Worm (Caenorhabditis elegans) whole organism, L1 larva: ENCODE results near the gene F58F9.1.

ENCODE experiments used
- ama-1 ChIP-seq: fragments of 150-350 bp; optimal IDR thresholded peaks from 2 replicates; lab custom pipeline; 2014
- blmp-1 ChIP-seq: fragments of 150-350 bp; optimal IDR thresholded peaks from 2 replicates; lab custom pipeline; 2014; ENCODE audit warnings: missing biosample characterization, missing genetic modification characterization
- ceh-63 ChIP-seq: fragments of 200-800 bp; sonication (Bioruptor generic); optimal IDR thresholded peaks from 2 replicates; lab custom pipeline; 2018; ENCODE audit warnings: mild to moderate bottlenecking, missing genetic modification characterization, missing compliant biosample characterization
- dpl-1 ChIP-seq, 3 experiments: fragments of 150-350 bp in 2 of 3; sonication (generic microtip) in 1 of 3; optimal IDR thresholded peaks; 2 replicates each; lab custom pipeline; 2014 to 2017; ENCODE audit warnings: missing biosample characterization in 3 of 3, missing genetic modification characterization in 3 of 3, missing genetic modification reagents in 3 of 3
- dsc-1 ChIP-seq: sonication (generic microtip); optimal IDR thresholded peaks from 2 replicates; lab custom pipeline; 2016; ENCODE audit warnings: mild to moderate bottlenecking, missing genetic modification characterization, missing compliant biosample characterization
- efl-1 ChIP-seq, 4 experiments: fragments of 150-350 bp; optimal IDR thresholded peaks in 3 of 4; peaks in 1 of 4; 1 replicate in 1 of 4; 2 replicates in 3 of 4; lab custom pipeline; 2014; ENCODE audit warnings: missing biosample characterization in 2 of 4, missing genetic modification characterization in 2 of 4, missing genetic modification reagents in 2 of 4
- elt-2 ChIP-seq: sonication (generic microtip); optimal IDR thresholded peaks from 2 replicates; lab custom pipeline; 2016; ENCODE audit warnings: missing genetic modification characterization, mild to moderate bottlenecking, inconsistent platforms, missing compliant biosample characterization, missing genetic modification reagents
- elt-3 ChIP-seq, 6 experiments: fragments of 150-350 bp in 1 of 6; sonication (generic microtip); optimal IDR thresholded peaks; 2 replicates each; lab custom pipeline; 2017 to 2018; ENCODE audit warnings: missing biosample characterization in 6 of 6, missing genetic modification characterization in 6 of 6, inconsistent platforms in 1 of 6
- ets-5 ChIP-seq: fragments of 200-800 bp; sonication (Bioruptor generic); IDR thresholded peaks from 2 replicates; pipeline ENCODE4 v1.3.6; 2022; ENCODE audit warnings: missing genetic modification characterization, missing compliant biosample characterization
- fkh-10 ChIP-seq: sonication (generic microtip); optimal IDR thresholded peaks from 2 replicates; lab custom pipeline; 2017; ENCODE audit warnings: missing biosample characterization, missing genetic modification reagents, missing genetic modification characterization
- fkh-8 ChIP-seq: sonication (generic microtip); optimal IDR thresholded peaks from 2 replicates; lab custom pipeline; 2016; ENCODE audit warnings: mild to moderate bottlenecking, missing genetic modification characterization, missing compliant biosample characterization
- fos-1 ChIP-seq: fragments of 150-350 bp; optimal IDR thresholded peaks from 2 replicates; lab custom pipeline; 2014; ENCODE audit warnings: missing biosample characterization, missing genetic modification characterization
- grh-1 ChIP-seq: fragments of 200-800 bp; sonication (Bioruptor generic); IDR thresholded peaks from 2 replicates; pipeline ENCODE4 v1.3.6; 2022; ENCODE audit warnings: missing genetic modification reagents, missing genetic modification characterization, missing compliant biosample characterization
- hlh-17 ChIP-seq: fragments of 200-800 bp; sonication (Bioruptor generic); optimal IDR thresholded peaks from 2 replicates; lab custom pipeline; 2018; ENCODE audit warnings: missing genetic modification characterization, mild to moderate bottlenecking, missing compliant biosample characterization, moderate library complexity, borderline replicate concordance
- hlh-4 ChIP-seq: sonication (generic microtip); optimal IDR thresholded peaks from 2 replicates; lab custom pipeline; 2016; ENCODE audit warnings: mild to moderate bottlenecking, missing genetic modification characterization, missing compliant biosample characterization
- hpl-2 ChIP-seq: fragments of 150-350 bp; optimal IDR thresholded peaks from 2 replicates; lab custom pipeline; 2014; ENCODE audit warnings: missing biosample characterization, missing genetic modification reagents, missing genetic modification characterization
- isw-1 ChIP-seq: fragments of 200-800 bp; sonication (Bioruptor generic); IDR thresholded peaks from 2 replicates; pipeline ENCODE4 v1.3.6; 2022; ENCODE audit warnings: missing genetic modification characterization, missing compliant biosample characterization
- jun-1 ChIP-seq: fragments of 150-350 bp; optimal IDR thresholded peaks from 2 replicates; lab custom pipeline; 2014; ENCODE audit warnings: missing biosample characterization, missing genetic modification reagents, missing genetic modification characterization
- lin-39 ChIP-seq: fragments of 150-350 bp; optimal IDR thresholded peaks from 2 replicates; lab custom pipeline; 2014; ENCODE audit warnings: missing biosample characterization, missing genetic modification reagents, missing genetic modification characterization
- lsy-2 ChIP-seq, 2 experiments: fragments of 150-350 bp; optimal IDR thresholded peaks; 2 replicates each; lab custom pipeline; 2014; ENCODE audit warnings: missing biosample characterization in 2 of 2, missing genetic modification characterization in 2 of 2
- mab-9 ChIP-seq: fragments of 200-800 bp; sonication (Bioruptor generic); IDR thresholded peaks from 2 replicates; pipeline ENCODE4 v1.3.6; 2022; ENCODE audit warnings: missing genetic modification reagents, missing genetic modification characterization, missing compliant biosample characterization
- mdl-1 ChIP-seq, 2 experiments: fragments of 150-350 bp; optimal IDR thresholded peaks; 2 replicates each; lab custom pipeline; 2014 to 2017; ENCODE audit warnings: missing biosample characterization in 2 of 2, missing genetic modification characterization in 2 of 2, inconsistent platforms in 1 of 2
- nhr-12 ChIP-seq: sonication (generic microtip); optimal IDR thresholded peaks from 2 replicates; lab custom pipeline; 2017; ENCODE audit warnings: missing biosample characterization, missing genetic modification characterization
- nhr-19 ChIP-seq: fragments of 200-800 bp; sonication (Bioruptor generic); conservative IDR thresholded peaks from 2 replicates; pipeline ENCODE4 v1.3.6; 2022; ENCODE audit warnings: missing genetic modification characterization, missing compliant biosample characterization
- nhr-20 ChIP-seq: sonication (generic microtip); optimal IDR thresholded peaks from 2 replicates; lab custom pipeline; 2016; ENCODE audit warnings: mild to moderate bottlenecking, missing genetic modification characterization, missing compliant biosample characterization
- nhr-237 ChIP-seq: fragments of 150-350 bp; optimal IDR thresholded peaks from 2 replicates; lab custom pipeline; 2014; ENCODE audit warnings: missing biosample characterization, missing genetic modification characterization
- nhr-28 ChIP-seq: fragments of 150-350 bp; optimal IDR thresholded peaks from 2 replicates; lab custom pipeline; 2014; ENCODE audit warnings: missing biosample characterization, missing genetic modification characterization
- nhr-71 ChIP-seq: sonication (generic microtip); optimal IDR thresholded peaks from 2 replicates; lab custom pipeline; 2016; ENCODE audit warnings: mild to moderate bottlenecking, missing genetic modification characterization, moderate library complexity, missing compliant biosample characterization
- nhr-85 ChIP-seq: sonication (generic microtip); peaks from one replicate; lab custom pipeline; 2016; ENCODE audit warnings: missing genetic modification characterization, inconsistent platforms, missing compliant biosample characterization
- pag-3 ChIP-seq: sonication (generic microtip); optimal IDR thresholded peaks from 2 replicates; lab custom pipeline; 2017; ENCODE audit warnings: missing genetic modification characterization, mild to moderate bottlenecking, missing compliant biosample characterization, antibody characterized with exemption, borderline replicate concordance; ENCODE audit not compliant: insufficient read depth
- pax-3 ChIP-seq: fragments of 200-800 bp; sonication (Bioruptor generic); optimal IDR thresholded peaks from 2 replicates; lab custom pipeline; 2018; ENCODE audit warnings: mild to moderate bottlenecking, missing genetic modification characterization, moderate library complexity, missing compliant biosample characterization
- rnt-1 ChIP-seq: sonication (generic microtip); optimal IDR thresholded peaks from 2 replicates; lab custom pipeline; 2016; ENCODE audit warnings: mild to moderate bottlenecking, missing genetic modification characterization, moderate library complexity, missing compliant biosample characterization
- snpc-4 ChIP-seq: fragments of 150-350 bp; optimal IDR thresholded peaks from 2 replicates; lab custom pipeline; 2014; ENCODE audit warnings: missing biosample characterization, missing genetic modification characterization
- sptf-1 ChIP-seq: fragments of 150-350 bp; optimal IDR thresholded peaks from 2 replicates; lab custom pipeline; 2014; ENCODE audit warnings: missing biosample characterization, missing genetic modification characterization
- swsn-7 ChIP-seq: sonication (generic microtip); optimal IDR thresholded peaks from 2 replicates; lab custom pipeline; 2016; ENCODE audit warnings: missing genetic modification characterization, missing compliant biosample characterization
- tbx-2 ChIP-seq: sonication (generic microtip); optimal IDR thresholded peaks from 2 replicates; lab custom pipeline; 2016; ENCODE audit warnings: missing genetic modification characterization, missing compliant biosample characterization
- tlp-1 ChIP-seq: fragments of 150-350 bp; optimal IDR thresholded peaks from 2 replicates; lab custom pipeline; 2014; ENCODE audit warnings: missing biosample characterization, missing genetic modification characterization
- unc-30 ChIP-seq: sonication (generic microtip); optimal IDR thresholded peaks from 2 replicates; lab custom pipeline; 2017; ENCODE audit warnings: missing biosample characterization, missing genetic modification characterization
- unc-98 ChIP-seq: fragments of 200-800 bp; sonication (Bioruptor generic); IDR thresholded peaks from 2 replicates; pipeline ENCODE4 v1.3.6; 2022; ENCODE audit warnings: missing genetic modification characterization, missing compliant biosample characterization
- zip-4 ChIP-seq: fragments of 200-800 bp; sonication (Bioruptor generic); optimal IDR thresholded peaks from 2 replicates; lab custom pipeline; 2018; ENCODE audit warnings: mild to moderate bottlenecking, missing genetic modification characterization, moderate library complexity, missing compliant biosample characterization
- ztf-11 ChIP-seq, 2 experiments: sonication (generic microtip); optimal IDR thresholded peaks; 2 replicates each; lab custom pipeline; 2016 to 2017; ENCODE audit warnings: missing genetic modification characterization in 2 of 2, missing biosample characterization in 1 of 2, missing compliant biosample characterization in 1 of 2
- ztf-4 ChIP-seq: fragments of 150-350 bp; optimal IDR thresholded peaks from 2 replicates; lab custom pipeline; 2014; ENCODE audit warnings: missing biosample characterization, missing genetic modification characterization

F58F9.1 gene

DNA sequence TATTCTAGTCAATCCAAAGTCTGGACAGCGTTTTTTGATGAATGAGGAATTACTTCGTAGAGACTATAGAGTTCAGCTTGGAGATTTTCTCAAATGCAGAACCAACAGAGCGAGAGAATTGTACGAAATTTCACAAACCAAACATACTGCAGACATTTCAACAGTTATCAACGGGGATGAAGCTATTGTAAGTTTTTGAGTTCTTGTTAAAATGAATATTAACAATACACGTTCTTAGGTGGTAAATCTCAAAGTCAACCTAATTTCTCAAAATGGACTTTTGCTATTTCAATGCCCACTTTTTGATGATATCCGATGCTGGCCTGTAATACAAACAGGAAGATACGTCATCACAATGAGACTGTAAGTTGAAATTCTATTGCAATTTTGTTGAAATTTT lies 32.1 kb upstream of the F58F9.1 start:
- TF ChIP-seq blmp-1 (tag; lab: Kevin White, UChicago) (no peak), mdl-1 (tag; optimal IDR thresholded peaks at IDR 0.05; lab: Kevin White, UChicago) (no peak), tbx-2 (no peak), nhr-20 (tag; lab: Kevin White, UChicago) (no peak), sptf-1 (tag; lab: Kevin White, UChicago) (no peak), hlh-17 (no peak), pag-3 (tag; lab: Kevin White, UChicago) (no peak), nhr-237 (tag; lab: Kevin White, UChicago) (no peak), dpl-1 (GFP tag; optimal IDR thresholded peaks at IDR 0.05; lab: Kevin White, UChicago) (no peak), hlh-4 (tag; lab: Kevin White, UChicago) (no peak), swsn-7 (tag; lab: Kevin White, UChicago) (no peak), grh-1 (GFP tag; lab: Robert Waterston, UW) (no peak), lin-39 (no peak), jun-1 (tag; lab: Kevin White, UChicago) (no peak), ceh-63 (GFP tag; lab: Kevin White, UChicago) (no peak), tlp-1 (tag; lab: Kevin White, UChicago) (no peak)
- TF ChIP-seq, all 84 proteins: peak for 0

DNA sequence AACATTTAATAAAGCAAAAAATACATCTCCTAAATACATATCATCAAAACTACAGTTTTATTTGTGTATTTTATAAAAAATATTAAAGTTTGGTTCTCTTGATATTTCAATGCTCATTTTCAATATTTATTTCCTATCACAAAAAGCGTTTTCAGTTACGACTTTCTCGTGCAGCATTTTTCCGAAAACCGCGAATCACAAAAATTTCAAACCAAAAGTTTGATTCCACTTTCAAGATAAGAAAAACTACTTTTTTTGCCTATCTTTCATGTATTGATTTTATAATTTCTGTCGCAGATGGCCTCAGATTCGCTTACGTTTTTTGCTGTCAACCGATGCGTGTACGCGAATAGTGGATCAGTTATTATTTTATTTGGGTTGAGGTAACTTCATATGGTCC lies 30.2 kb upstream of the F58F9.1 start, which contains the start of gene C49A9.4:
C49A9.4 (plus strand) TSS at position 265 of the 400 bp plus-strand sequence.
- TF ChIP-seq isw-1 (GFP tag; lab: Robert Waterston, UW), result no peak
- peak; percentile 27 for TF ChIP-seq elt-2 (tag; lab: Kevin White, UChicago)
- TF ChIP-seq hpl-2, result peak; percentile 35
- no peak for TF ChIP-seq efl-1 (optimal IDR thresholded peaks at IDR 0.05; lab: Kevin White, UChicago)
- TF ChIP-seq efl-1 (GFP tag; optimal IDR thresholded peaks at IDR 0.05 in 1 of 2; lab: Kevin White, UChicago), result peak in 1 of 2 experiments; percentile 42

- TF ChIP-seq fos-1, result no peak
- TF ChIP-seq efl-1 (optimal IDR thresholded peaks at IDR 0.05; lab: Kevin White, UChicago), result no peak
- TF ChIP-seq efl-1 (GFP tag; optimal IDR thresholded peaks at IDR 0.05 in 1 of 2; lab: Kevin White, UChicago), result peak in 1 of 2 experiments; percentile 2
- peak; percentile 51 for TF ChIP-seq elt-2 (tag; lab: Kevin White, UChicago)
These were observed 27.8 kb upstream of the F58F9.1 start, which contains the start of gene C49A9.3 for ce11 chrIV:6221878-6222277. Gene C49A9.3 (plus strand): TSS chrIV:6222089.

DNA sequence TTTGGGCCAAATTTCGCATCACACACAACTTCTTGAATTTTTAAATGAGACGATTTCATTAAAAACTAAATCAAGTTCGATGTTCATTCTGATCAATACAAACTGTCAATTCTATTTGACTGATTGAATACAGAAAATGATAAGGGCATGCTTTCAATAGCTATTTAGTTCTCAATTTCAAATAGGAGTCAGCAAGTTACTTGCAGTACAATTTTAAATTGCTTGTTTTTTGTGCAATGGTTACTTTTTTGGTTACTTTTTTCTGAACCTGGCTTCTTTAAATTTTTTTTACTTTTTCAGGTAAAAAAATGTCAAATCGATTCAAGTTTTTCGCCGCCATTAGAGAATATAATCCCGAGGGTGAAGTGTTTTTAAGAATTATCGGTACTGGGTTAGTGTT lies 24.5 kb upstream of the F58F9.1 start, which contains the start of gene C49A9.2:
C49A9.2 (plus strand) TSS at position 301 of the 400 bp plus-strand sequence.
- TF ChIP-seq ets-5 (GFP tag; lab: Robert Waterston, UW) (no peak), nhr-12 (no peak), ama-1 (lab: Kevin White, UChicago) (no peak), dpl-1 (GFP tag; optimal IDR thresholded peaks at IDR 0.05; lab: Kevin White, UChicago) (no peak), swsn-7 (tag; lab: Kevin White, UChicago) (no peak), rnt-1 (tag; lab: Kevin White, UChicago) (no peak), nhr-19 (GFP tag; lab: Robert Waterston, UW) (no peak), blmp-1 (tag; lab: Kevin White, UChicago) (no peak), nhr-85 (no peak)

DNA sequence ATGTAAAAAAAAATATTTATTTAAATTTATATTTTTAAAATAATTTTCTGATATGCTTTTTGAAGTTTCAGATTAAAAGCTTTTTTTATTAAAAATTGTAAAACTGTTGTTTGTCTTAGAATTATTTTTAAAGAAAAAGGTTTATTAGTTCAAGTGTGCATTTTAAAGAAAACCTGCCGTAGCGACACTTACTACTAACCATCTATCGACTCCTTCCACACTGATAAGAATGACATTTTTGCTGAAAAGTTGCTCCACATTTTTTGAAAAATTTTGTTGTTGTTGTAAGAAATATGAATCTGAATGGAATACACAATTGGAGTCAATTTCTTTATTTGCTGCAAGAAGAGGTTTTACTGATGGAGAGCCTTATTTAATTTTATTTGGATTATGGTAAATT lies 21.7 kb upstream of the F58F9.1 start, which contains the start of gene C49A9.1:
C49A9.1 (plus strand) TSS at position 217 of the 400 bp plus-strand sequence.
- TF ChIP-seq unc-98 (no peak), jun-1 (tag; lab: Kevin White, UChicago) (no peak), lsy-2 (tag; optimal IDR thresholded peaks at IDR 0.05; lab: Kevin White, UChicago) (no peak), zip-4 (no peak), dsc-1 (no peak), snpc-4 (tag; lab: Kevin White, UChicago) (no peak), fkh-8 (tag; lab: Kevin White, UChicago) (no peak), nhr-28 (tag; lab: Kevin White, UChicago) (no peak), fkh-10 (GFP tag; lab: Kevin White, UChicago) (no peak), elt-3 (tag; optimal IDR thresholded peaks at IDR 0.05; lab: Kevin White, UChicago) (no peak), ceh-63 (GFP tag; lab: Kevin White, UChicago) (no peak), ztf-4 (tag; lab: Kevin White, UChicago) (no peak), mab-9 (GFP tag; lab: Robert Waterston, UW) (no peak), unc-30 (tag; lab: Kevin White, UChicago) (no peak), ztf-11 (tag; optimal IDR thresholded peaks at IDR 0.05; lab: Kevin White, UChicago) (no peak), grh-1 (GFP tag; lab: Robert Waterston, UW) (no peak), nhr-71 (tag; lab: Kevin White, UChicago) (no peak), nhr-19 (GFP tag; lab: Robert Waterston, UW) (no peak), pax-3 (tag; lab: Kevin White, UChicago) (no peak)
- TF ChIP-seq, all 84 proteins: peak for 0
